Fruit fly (Drosophila melanogaster): ENCODE data around the gene CRAT.

The CRAT gene

DNA sequence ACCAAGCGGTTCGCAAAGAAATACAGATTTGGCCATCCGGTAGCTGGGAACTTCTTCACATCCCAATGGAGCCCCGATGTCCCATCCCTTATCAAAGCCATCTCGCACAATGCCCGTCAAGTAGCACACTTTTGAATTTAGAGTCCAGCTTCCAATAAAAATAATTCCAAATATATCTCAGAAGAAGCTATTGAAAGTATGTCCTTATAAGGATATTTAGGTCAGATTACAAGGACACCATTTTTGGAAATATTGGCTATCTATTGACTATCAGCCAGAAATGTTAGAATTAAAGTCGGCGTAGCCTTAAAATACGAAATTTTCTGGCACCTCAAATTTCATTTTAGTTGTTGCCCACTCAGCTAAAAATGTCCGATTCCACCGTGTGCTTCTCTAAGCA is 33.1 kb downstream of the CRAT start, which contains the start of gene CG10298:
Gene CG10298, plus strand, starts transcription at position 301 of the 400 bp plus-strand sequence.
- TF ChIP-seq CG5204 (GFP tag; optimal IDR thresholded peaks at IDR 0.05) (no peak), bab1 (GFP tag; optimal IDR thresholded peaks at IDR 0.05) (no peak)

DNA sequence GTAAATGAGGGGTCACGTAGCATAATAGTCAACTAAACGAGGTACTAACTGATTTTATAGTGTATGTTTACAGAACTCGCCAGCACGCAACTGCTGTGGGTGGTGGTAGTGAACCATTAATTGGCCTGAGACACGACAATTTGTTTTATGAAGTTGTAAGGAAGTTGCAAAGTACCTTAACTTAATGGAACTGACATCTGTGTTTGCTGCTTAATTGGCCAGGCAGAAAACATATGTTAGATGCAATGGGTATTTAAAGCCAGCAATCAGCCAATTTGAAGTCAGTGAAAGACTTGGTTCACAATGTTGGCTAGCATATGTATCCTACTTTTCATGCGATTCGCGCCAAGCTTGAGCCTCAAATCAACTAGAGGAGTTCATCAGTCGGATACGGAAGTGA is 34.2 kb downstream of the CRAT start, which contains the start of gene CG17917:
Gene CG17917, plus strand, starts transcription at position 301 of the 400 bp plus-strand sequence.
- TF ChIP-seq CG1620 (GFP tag; optimal IDR thresholded peaks at IDR 0.05) (no peak), CG7101 (tag; optimal IDR thresholded peaks at IDR 0.05) (no peak), ovo (GFP tag; optimal IDR thresholded peaks at IDR 0.05) (no peak), Mnt (GFP tag; optimal IDR thresholded peaks at IDR 0.05) (no peak), CG12768 (GFP tag; optimal IDR thresholded peaks at IDR 0.05) (no peak), toe (GFP tag; optimal IDR thresholded peaks at IDR 0.05) (no peak), CG7045 (GFP tag; optimal IDR thresholded peaks at IDR 0.05) (no peak), CG5204 (GFP tag; optimal IDR thresholded peaks at IDR 0.05) (no peak), CG14711 (tag; optimal IDR thresholded peaks at IDR 0.05) (no peak), bab1 (GFP tag; optimal IDR thresholded peaks at IDR 0.05) (no peak), CG33017 (tag; optimal IDR thresholded peaks at IDR 0.05) (no peak), pad (GFP tag; optimal IDR thresholded peaks at IDR 0.05) (no peak), Crg-1 (GFP tag; optimal IDR thresholded peaks at IDR 0.05) (no peak), CG11617 (GFP tag; optimal IDR thresholded peaks at IDR 0.05) (no peak), cic (GFP tag; optimal IDR thresholded peaks at IDR 0.05) (no peak), Clk (GFP tag; optimal IDR thresholded peaks at IDR 0.05) (no peak), tj (GFP tag; optimal IDR thresholded peaks at IDR 0.05) (no peak), Hr96 (GFP tag; optimal IDR thresholded peaks at IDR 0.05) (no peak)

DNA sequence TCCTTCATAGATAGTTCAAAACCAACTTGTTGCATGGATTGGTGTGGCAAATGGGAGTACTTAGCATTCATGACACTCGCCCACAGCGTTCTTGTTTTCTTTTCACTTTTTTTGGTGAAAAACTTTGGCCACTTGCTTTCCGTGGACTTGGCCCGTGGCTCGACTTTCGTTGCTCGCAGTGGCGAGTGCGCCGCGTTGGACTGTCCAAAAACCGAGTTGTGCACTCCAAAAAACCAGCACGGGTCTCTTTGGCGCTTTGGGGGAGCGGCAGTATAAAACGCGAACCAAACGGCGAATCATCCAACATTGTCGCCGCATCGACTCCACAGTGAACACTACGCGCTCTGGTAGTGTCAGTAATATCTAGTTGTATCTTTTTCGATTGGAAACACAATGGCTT is 36.0 kb downstream of the CRAT start, which contains the start of gene Osi20:
Gene Osi20, plus strand, starts transcription at position 301 of the 400 bp plus-strand sequence.
- TF ChIP-seq CG12768 (GFP tag; optimal IDR thresholded peaks at IDR 0.05): no peak
- no peak for TF ChIP-seq toe (GFP tag; optimal IDR thresholded peaks at IDR 0.05)
- no peak for TF ChIP-seq pad (GFP tag; optimal IDR thresholded peaks at IDR 0.05)
- TF ChIP-seq cnc (optimal IDR thresholded peaks at IDR 0.05): no peak
- no peak for TF ChIP-seq Hr96 (GFP tag; optimal IDR thresholded peaks at IDR 0.05)
- TF ChIP-seq CG33017 (tag; optimal IDR thresholded peaks at IDR 0.05): no peak

DNA sequence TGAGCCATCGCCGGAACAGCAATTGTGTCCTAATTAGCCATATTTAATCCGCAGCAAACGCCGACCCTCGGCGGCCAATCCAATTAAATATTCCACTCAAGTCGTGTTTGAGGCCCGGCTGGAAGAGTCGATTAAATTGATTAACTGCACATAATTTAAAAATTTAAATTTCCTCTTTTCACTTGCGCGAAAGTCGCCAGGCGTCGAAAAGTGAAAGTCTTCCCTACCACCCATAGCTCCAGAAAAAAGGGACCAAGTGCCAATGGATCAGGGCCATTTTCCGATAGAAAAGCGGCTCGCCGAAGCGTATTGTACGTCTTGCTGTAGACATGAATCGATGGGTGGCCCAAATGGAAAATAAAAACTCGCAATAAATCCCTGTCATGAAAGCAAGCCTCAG is 38.4 kb downstream of the CRAT start:
- TF ChIP-seq CG7045 (GFP tag; optimal IDR thresholded peaks at IDR 0.05) (no peak), CG12768 (GFP tag; optimal IDR thresholded peaks at IDR 0.05) (no peak), CG33017 (tag; optimal IDR thresholded peaks at IDR 0.05) (no peak), bab1 (GFP tag; optimal IDR thresholded peaks at IDR 0.05) (no peak), Crg-1 (GFP tag; optimal IDR thresholded peaks at IDR 0.05) (no peak), CG7101 (tag; optimal IDR thresholded peaks at IDR 0.05) (no peak), ovo (GFP tag; optimal IDR thresholded peaks at IDR 0.05) (no peak), CG1620 (GFP tag; optimal IDR thresholded peaks at IDR 0.05) (no peak), CG5204 (GFP tag; optimal IDR thresholded peaks at IDR 0.05) (no peak), CG14711 (tag; optimal IDR thresholded peaks at IDR 0.05) (no peak), Hr96 (GFP tag; optimal IDR thresholded peaks at IDR 0.05) (no peak)

DNA sequence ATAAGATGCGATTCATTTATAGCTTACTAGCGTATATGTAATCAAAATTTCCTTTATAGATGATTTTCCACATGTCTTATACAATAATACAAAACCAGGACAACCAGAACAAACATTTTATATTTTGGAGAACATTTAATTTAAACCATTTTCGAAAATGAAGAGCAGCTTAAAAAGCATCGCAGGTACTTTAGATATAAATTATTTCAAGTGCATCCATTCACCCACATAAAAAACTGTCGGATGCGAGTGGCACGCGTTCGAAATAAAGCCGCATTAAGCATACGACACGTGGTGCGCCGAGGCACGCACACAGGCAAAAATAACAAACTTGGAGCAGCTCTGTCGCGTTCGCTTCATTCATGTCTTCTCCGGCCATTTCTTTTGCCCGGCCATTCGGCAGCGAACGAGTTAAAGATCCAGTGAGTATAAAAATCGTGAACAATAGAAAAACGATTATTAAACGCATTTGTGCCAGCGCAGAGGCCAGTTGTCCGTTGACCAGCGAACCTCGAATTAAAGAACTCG is 40.9 kb downstream of the CRAT start, which contains the start of gene Osi19:
Gene Osi19, plus strand, starts transcription at position 457 of the 528 bp plus-strand sequence.
- no peak for TF ChIP-seq tj (GFP tag; optimal IDR thresholded peaks at IDR 0.05)
- TF ChIP-seq cnc (optimal IDR thresholded peaks at IDR 0.05): no peak
- no peak for TF ChIP-seq bab1 (GFP tag; optimal IDR thresholded peaks at IDR 0.05)
- no peak for TF ChIP-seq Hr96 (GFP tag; optimal IDR thresholded peaks at IDR 0.05)
- no peak for TF ChIP-seq CG7045 (GFP tag; optimal IDR thresholded peaks at IDR 0.05)
- TF ChIP-seq CG11617 (GFP tag; optimal IDR thresholded peaks at IDR 0.05): no peak
- TF ChIP-seq toe (GFP tag; optimal IDR thresholded peaks at IDR 0.05): no peak
- no peak for TF ChIP-seq Clk (GFP tag; optimal IDR thresholded peaks at IDR 0.05)
- no peak for TF ChIP-seq ovo (GFP tag; optimal IDR thresholded peaks at IDR 0.05)
- TF ChIP-seq Crg-1 (GFP tag; optimal IDR thresholded peaks at IDR 0.05): no peak
- no peak for TF ChIP-seq CG33017 (tag; optimal IDR thresholded peaks at IDR 0.05)
- no peak for TF ChIP-seq Mnt (GFP tag; optimal IDR thresholded peaks at IDR 0.05)
- TF ChIP-seq CG14711 (tag; optimal IDR thresholded peaks at IDR 0.05): no peak
- no peak for TF ChIP-seq cic (GFP tag; optimal IDR thresholded peaks at IDR 0.05)
- no peak for TF ChIP-seq pad (GFP tag; optimal IDR thresholded peaks at IDR 0.05)
- no peak for TF ChIP-seq CG5204 (GFP tag; optimal IDR thresholded peaks at IDR 0.05)
- no peak for TF ChIP-seq CG1620 (GFP tag; optimal IDR thresholded peaks at IDR 0.05)
- no peak for TF ChIP-seq kay (GFP tag; ENCODE audit: borderline replicate concordance)
- TF ChIP-seq CG12768 (GFP tag; optimal IDR thresholded peaks at IDR 0.05): no peak
- TF ChIP-seq CG7101 (tag; optimal IDR thresholded peaks at IDR 0.05): no peak

DNA sequence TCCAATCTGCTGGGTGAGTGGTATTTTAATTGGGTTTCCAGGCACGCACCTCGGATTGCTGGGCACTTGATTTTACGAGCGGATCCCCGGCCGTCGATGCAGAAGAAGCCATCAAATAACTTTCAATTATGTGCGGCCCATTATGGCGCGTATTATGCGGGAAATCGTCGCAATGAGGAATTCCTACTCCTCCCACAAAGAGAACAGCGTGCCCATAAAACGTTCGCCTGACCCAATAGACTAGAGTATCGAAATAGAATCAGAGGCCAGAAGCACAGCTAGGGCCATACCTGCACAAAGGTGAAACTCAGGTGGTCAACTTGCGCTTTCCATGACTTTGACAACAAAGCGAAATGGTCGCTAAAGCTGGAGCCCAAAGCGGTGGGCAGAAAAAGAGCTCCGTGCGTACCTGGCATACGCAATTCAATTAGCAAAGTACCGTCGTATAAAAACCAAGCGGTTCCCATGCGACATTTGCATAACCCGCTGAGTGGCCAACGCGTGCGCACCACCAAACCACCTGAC is 46.0 kb downstream of the CRAT start, which contains the start of gene Osi18:
Gene Osi18, plus strand, starts transcription at position 475 of the 525 bp plus-strand sequence.
- no peak for TF ChIP-seq CG33017 (tag; optimal IDR thresholded peaks at IDR 0.05)
- no peak for TF ChIP-seq CG7045 (GFP tag; optimal IDR thresholded peaks at IDR 0.05)
- no peak for TF ChIP-seq Clk (GFP tag; optimal IDR thresholded peaks at IDR 0.05)
- TF ChIP-seq cnc (optimal IDR thresholded peaks at IDR 0.05): no peak
- TF ChIP-seq ovo (GFP tag; optimal IDR thresholded peaks at IDR 0.05): no peak
- no peak for TF ChIP-seq CG7101 (tag; optimal IDR thresholded peaks at IDR 0.05)
- TF ChIP-seq CG11617 (GFP tag; optimal IDR thresholded peaks at IDR 0.05): no peak
- TF ChIP-seq CG12768 (GFP tag; optimal IDR thresholded peaks at IDR 0.05): no peak
- no peak for TF ChIP-seq kay (GFP tag; ENCODE audit: borderline replicate concordance)
